Worm (Caenorhabditis elegans) whole organism, L3 larva: ENCODE measurements around the gene R03D7.8.

ENCODE experiments used
- R02D3.7 ChIP-seq: fragments of 150-350 bp; optimal IDR thresholded peaks from 2 replicates; lab custom pipeline; 2014; ENCODE audit warnings: missing biosample characterization, missing genetic modification characterization
- ZK546.5 ChIP-seq: sonication (generic microtip); optimal IDR thresholded peaks from 2 replicates; lab custom pipeline; 2017; ENCODE audit warnings: missing biosample characterization, missing genetic modification characterization
- aly-2 ChIP-seq: fragments of 150-350 bp; optimal IDR thresholded peaks from 2 replicates; lab custom pipeline; 2014; ENCODE audit warnings: missing biosample characterization, missing genetic modification characterization
- ama-1 ChIP-seq: fragments of 150-350 bp; optimal IDR thresholded peaks from 2 replicates; lab custom pipeline; 2018
- ceh-16 ChIP-seq: sonication (generic microtip); optimal IDR thresholded peaks from 2 replicates; lab custom pipeline; 2017; ENCODE audit warnings: missing biosample characterization, missing genetic modification characterization
- ceh-82 ChIP-seq: fragments of 150-350 bp; optimal IDR thresholded peaks from 2 replicates; lab custom pipeline; 2014; ENCODE audit warnings: missing biosample characterization, missing genetic modification characterization
- ceh-9 ChIP-seq: sonication (generic microtip); optimal IDR thresholded peaks from 2 replicates; lab custom pipeline; 2018; ENCODE audit warnings: missing biosample characterization, missing genetic modification characterization
- daf-12 ChIP-seq: fragments of 150-350 bp; optimal IDR thresholded peaks from 2 replicates; lab custom pipeline; 2014; ENCODE audit warnings: missing biosample characterization, missing genetic modification reagents, missing genetic modification characterization
- elt-1 ChIP-seq: fragments of 150-350 bp; optimal IDR thresholded peaks from 2 replicates; lab custom pipeline; 2014; ENCODE audit warnings: missing biosample characterization, missing genetic modification characterization
- elt-2 ChIP-seq: sonication (generic microtip); optimal IDR thresholded peaks from 2 replicates; lab custom pipeline; 2016; ENCODE audit warnings: missing genetic modification reagents, mild to moderate bottlenecking, missing genetic modification characterization, missing compliant biosample characterization
- elt-3 ChIP-seq, 3 experiments: fragments of 150-350 bp in 1 of 3; sonication (generic microtip) in 2 of 3; optimal IDR thresholded peaks; 2 replicates in 2 of 3; 4 replicates in 1 of 3; lab custom pipeline; 2014 to 2017; ENCODE audit warnings: missing biosample characterization in 3 of 3, missing genetic modification characterization in 3 of 3
- eor-1 ChIP-seq, 2 experiments: fragments of 150-350 bp; optimal IDR thresholded peaks; 2 replicates each; lab custom pipeline; 2014 to 2018; ENCODE audit warnings: missing biosample characterization in 2 of 2, missing genetic modification characterization in 2 of 2
- fkh-10 ChIP-seq: sonication (generic microtip); optimal IDR thresholded peaks from 2 replicates; lab custom pipeline; 2017; ENCODE audit warnings: missing biosample characterization, missing genetic modification reagents, missing genetic modification characterization
- fkh-2 ChIP-seq: fragments of 150-350 bp; optimal IDR thresholded peaks from 2 replicates; lab custom pipeline; 2014; ENCODE audit warnings: missing biosample characterization, missing genetic modification reagents, missing genetic modification characterization
- fos-1 ChIP-seq: fragments of 150-350 bp; optimal IDR thresholded peaks from 2 replicates; lab custom pipeline; 2014; ENCODE audit warnings: missing biosample characterization, missing genetic modification characterization
- hmg-11 ChIP-seq: sonication (generic microtip); optimal IDR thresholded peaks from 2 replicates; lab custom pipeline; 2016; ENCODE audit warnings: missing genetic modification characterization, missing compliant biosample characterization
- jun-1 ChIP-seq: fragments of 150-350 bp; optimal IDR thresholded peaks from 2 replicates; lab custom pipeline; 2014; ENCODE audit warnings: missing biosample characterization, missing genetic modification reagents, missing genetic modification characterization
- lin-15B ChIP-seq: fragments of 150-350 bp; optimal IDR thresholded peaks from 2 replicates; lab custom pipeline; 2014; ENCODE audit warnings: missing biosample characterization, missing genetic modification characterization
- lin-39 ChIP-seq: fragments of 150-350 bp; optimal IDR thresholded peaks from 2 replicates; lab custom pipeline; 2018; ENCODE audit warnings: missing biosample characterization, missing genetic modification reagents, missing genetic modification characterization
- lsy-12 ChIP-seq: sonication (generic microtip); optimal IDR thresholded peaks from 2 replicates; lab custom pipeline; 2016; ENCODE audit warnings: mild to moderate bottlenecking, missing genetic modification characterization, missing compliant biosample characterization
- mdl-1 ChIP-seq: fragments of 150-350 bp; optimal IDR thresholded peaks from 2 replicates; lab custom pipeline; 2014; ENCODE audit warnings: missing biosample characterization, missing genetic modification characterization
- mml-1 ChIP-seq: fragments of 150-350 bp; sonication (generic microtip); optimal IDR thresholded peaks from 3 replicates; lab custom pipeline; 2014; ENCODE audit warnings: missing biosample characterization, missing genetic modification characterization
- nfya-1 ChIP-seq: sonication (generic microtip); optimal IDR thresholded peaks from 2 replicates; lab custom pipeline; 2017; ENCODE audit warnings: missing genetic modification characterization, mild to moderate bottlenecking, missing compliant biosample characterization, antibody characterized with exemption, moderate library complexity; ENCODE audit not compliant: insufficient read depth
- nhr-11 ChIP-seq: fragments of 150-350 bp; optimal IDR thresholded peaks from 2 replicates; lab custom pipeline; 2014; ENCODE audit warnings: missing biosample characterization, missing genetic modification characterization
- nhr-12 ChIP-seq: fragments of 150-350 bp; optimal IDR thresholded peaks from 2 replicates; lab custom pipeline; 2014; ENCODE audit warnings: missing biosample characterization, missing genetic modification characterization
- nhr-23 ChIP-seq: fragments of 150-350 bp; optimal IDR thresholded peaks from 2 replicates; lab custom pipeline; 2014; ENCODE audit warnings: missing biosample characterization, missing genetic modification reagents, missing genetic modification characterization
- nhr-237 ChIP-seq: fragments of 150-350 bp; optimal IDR thresholded peaks from 2 replicates; lab custom pipeline; 2014; ENCODE audit warnings: missing biosample characterization, missing genetic modification characterization
- nhr-43 ChIP-seq: sonication (generic microtip); optimal IDR thresholded peaks from 2 replicates; lab custom pipeline; 2016; ENCODE audit warnings: mild to moderate bottlenecking, missing genetic modification characterization, missing compliant biosample characterization; ENCODE audit not compliant: poor library complexity, severe bottlenecking
- nhr-76 ChIP-seq: fragments of 150-350 bp; sonication (generic microtip); optimal IDR thresholded peaks from 5 replicates; lab custom pipeline; 2014; ENCODE audit warnings: missing biosample characterization, missing genetic modification characterization
- nhr-77 ChIP-seq: fragments of 150-350 bp; optimal IDR thresholded peaks from 2 replicates; lab custom pipeline; 2014; ENCODE audit warnings: missing biosample characterization, missing genetic modification characterization
- pha-4 ChIP-seq: fragments of 150-350 bp; optimal IDR thresholded peaks from 2 replicates; lab custom pipeline; 2014; ENCODE audit warnings: missing biosample characterization, missing genetic modification reagents, missing genetic modification characterization
- pqm-1 ChIP-seq: fragments of 150-350 bp; optimal IDR thresholded peaks from 2 replicates; lab custom pipeline; 2017; ENCODE audit warnings: missing biosample characterization, missing genetic modification characterization, inconsistent platforms
- sea-2 ChIP-seq: fragments of 150-350 bp; sonication (generic microtip); optimal IDR thresholded peaks from 4 replicates; lab custom pipeline; 2014; ENCODE audit warnings: missing biosample characterization, missing genetic modification reagents, missing genetic modification characterization
- skn-1 ChIP-seq: fragments of 150-350 bp; optimal IDR thresholded peaks from 2 replicates; lab custom pipeline; 2014; ENCODE audit warnings: missing biosample characterization, missing genetic modification characterization
- snpc-4 ChIP-seq: fragments of 150-350 bp; optimal IDR thresholded peaks from 2 replicates; lab custom pipeline; 2014; ENCODE audit warnings: missing biosample characterization, missing genetic modification characterization
- tbx-2 ChIP-seq: sonication (generic microtip); optimal IDR thresholded peaks from 2 replicates; lab custom pipeline; 2016; ENCODE audit warnings: mild to moderate bottlenecking, missing genetic modification characterization, missing compliant biosample characterization
- unc-62 ChIP-seq: fragments of 150-350 bp; sonication (generic microtip); optimal IDR thresholded peaks from 4 replicates; lab custom pipeline; 2014; ENCODE audit warnings: missing biosample characterization, missing genetic modification reagents, missing genetic modification characterization
- zag-1 ChIP-seq: fragments of 150-350 bp; optimal IDR thresholded peaks from 2 replicates; lab custom pipeline; 2014; ENCODE audit warnings: missing biosample characterization, missing genetic modification characterization
- ztf-11 ChIP-seq: fragments of 150-350 bp; optimal IDR thresholded peaks from 2 replicates; lab custom pipeline; 2014; ENCODE audit warnings: missing biosample characterization, missing genetic modification characterization

The R03D7.8 gene

ce11 chrII:10964748-10965147 is 8.1 kb upstream of the R03D7.8 start:
- TF ChIP-seq ztf-11 (tag; lab: Kevin White, UChicago), result no peak
- TF ChIP-seq ceh-9 (tag; lab: Kevin White, UChicago), result no peak

- no peak for TF ChIP-seq lin-15B (tag; lab: Kevin White, UChicago)
- TF ChIP-seq R02D3.7 (tag; lab: Kevin White, UChicago), result no peak
- no peak for TF ChIP-seq fkh-10
- no peak for TF ChIP-seq nhr-11 (tag; lab: Kevin White, UChicago)
- TF ChIP-seq ztf-11 (tag; lab: Kevin White, UChicago), result no peak
- no peak for TF ChIP-seq jun-1 (tag; lab: Kevin White, UChicago)
- TF ChIP-seq mml-1 (tag; lab: Kevin White, UChicago), result no peak
- TF ChIP-seq daf-12 (tag; lab: Kevin White, UChicago), result no peak
- TF ChIP-seq ceh-16 (tag; lab: Kevin White, UChicago), result no peak
These were observed 3.0 kb upstream of the R03D7.8 start for ce11 chrII:10959676-10960075.

ce11 chrII:10959138-10959537 is 2.4 kb upstream of the R03D7.8 start:
- TF ChIP-seq elt-1 (tag; lab: Kevin White, UChicago) (peak; percentile 90), elt-2 (tag; lab: Kevin White, UChicago) (no peak), nfya-1 (tag; lab: Kevin White, UChicago) (no peak), unc-62 (GFP tag; lab: Kevin White, UChicago) (peak; percentile 16), nhr-43 (tag; lab: Kevin White, UChicago) (no peak), lin-39 (tag; lab: Kevin White, UChicago) (peak; percentile 51), ceh-82 (no peak), mml-1 (tag; lab: Kevin White, UChicago) (no peak), ZK546.5 (tag; lab: Kevin White, UChicago) (no peak)
- TF ChIP-seq, all 47 proteins: peak for 3

- TF ChIP-seq pqm-1 (tag; lab: Kevin White, UChicago), result no peak
- no peak for TF ChIP-seq fos-1 (tag; lab: Kevin White, UChicago)
- TF ChIP-seq ZK546.5 (tag; lab: Kevin White, UChicago), result no peak
- TF ChIP-seq nhr-23 (tag; lab: Kevin White, UChicago), result no peak
- TF ChIP-seq tbx-2, result no peak
- no peak for TF ChIP-seq lsy-12 (tag; lab: Kevin White, UChicago)
- no peak for TF ChIP-seq nhr-12 (tag; lab: Kevin White, UChicago)
- no peak for TF ChIP-seq R02D3.7 (tag; lab: Kevin White, UChicago)
- no peak for TF ChIP-seq daf-12 (tag; lab: Kevin White, UChicago)
- TF ChIP-seq hmg-11, result no peak
- no peak for TF ChIP-seq fkh-10
- TF ChIP-seq ceh-82, result no peak
- no peak for TF ChIP-seq nhr-43 (tag; lab: Kevin White, UChicago)
- no peak for TF ChIP-seq nhr-11 (tag; lab: Kevin White, UChicago)
- no peak for TF ChIP-seq aly-2 (tag; lab: Kevin White, UChicago)
- no peak for TF ChIP-seq snpc-4 (tag; lab: Kevin White, UChicago)
- no peak for TF ChIP-seq sea-2
- no peak for TF ChIP-seq nhr-77
- TF ChIP-seq elt-1 (tag; lab: Kevin White, UChicago), result no peak
These were observed 1.6 kb downstream of the R03D7.8 start for ce11 chrII:10955114-10955513.

ce11 chrII:10953065-10953464 is 3.6 kb downstream of the R03D7.8 start, which contains the start of gene nos-1:
Gene nos-1, minus strand, starts transcription at chrII:10953165.
- no peak for TF ChIP-seq nhr-11 (tag; lab: Kevin White, UChicago)

ce11 chrII:10950107-10950679 is 6.5 kb downstream of the R03D7.8 start, which contains the start of gene gst-5:
Gene gst-5, plus strand, starts transcription at chrII:10950352.
- no peak for TF ChIP-seq ceh-82
- TF ChIP-seq nhr-11 (tag; lab: Kevin White, UChicago), result peak; percentile 67
- peak; percentile 21 for TF ChIP-seq ama-1 (lab: Kevin White, UChicago)
- TF ChIP-seq fos-1 (tag; lab: Kevin White, UChicago), result no peak
- peak; percentile 89 for TF ChIP-seq pha-4
- peak; percentile 39 for TF ChIP-seq nfya-1 (tag; lab: Kevin White, UChicago)
- TF ChIP-seq fkh-10, result no peak
- no peak for TF ChIP-seq ceh-16 (tag; lab: Kevin White, UChicago)
- no peak for TF ChIP-seq nhr-77
- TF ChIP-seq elt-1 (tag; lab: Kevin White, UChicago), result no peak
- no peak for TF ChIP-seq mml-1 (tag; lab: Kevin White, UChicago)
- no peak for TF ChIP-seq eor-1 (tag; optimal IDR thresholded peaks at IDR 0.05; lab: Kevin White, UChicago)
- TF ChIP-seq elt-2 (tag; lab: Kevin White, UChicago), result peak; percentile 33
- TF ChIP-seq pqm-1 (tag; lab: Kevin White, UChicago), result peak; percentile 17
- TF ChIP-seq nhr-237 (tag; lab: Kevin White, UChicago), result no peak
- TF ChIP-seq nhr-23 (tag; lab: Kevin White, UChicago), result peak; percentile 30
- TF ChIP-seq mdl-1 (tag; lab: Kevin White, UChicago), result no peak
- no peak for TF ChIP-seq zag-1 (tag; lab: Kevin White, UChicago)
- TF ChIP-seq jun-1 (tag; lab: Kevin White, UChicago), result no peak
- no peak for TF ChIP-seq nhr-76
- no peak for TF ChIP-seq ceh-9 (tag; lab: Kevin White, UChicago)
- TF ChIP-seq skn-1 (tag; lab: Kevin White, UChicago), result peak; percentile 61
- TF ChIP-seq ZK546.5 (tag; lab: Kevin White, UChicago), result no peak
- TF ChIP-seq elt-3 (tag; optimal IDR thresholded peaks at IDR 0.05; lab: Kevin White, UChicago), result no peak
- TF ChIP-seq fkh-2 (tag; lab: Kevin White, UChicago), result no peak
- peak; percentile 9 for TF ChIP-seq hmg-11
- TF ChIP-seq lin-15B (tag; lab: Kevin White, UChicago), result peak; percentile 15
